Worm (Caenorhabditis elegans): Measurements from ENCODE around the gene ZC155.4.
A peak's percentile ranks its signal among the peaks of the same experiment; 100 is the strongest.

ce11 chrIII:5218687-5219086 is 3.4 kb upstream of the ZC155.4 start, which contains the start of gene ZC155.2:
- no peak for TF ChIP-seq fos-1 (tag; optimal IDR thresholded peaks at IDR 0.05)
- no peak for TF ChIP-seq nhr-77 (tag; optimal IDR thresholded peaks at IDR 0.05)
- TF ChIP-seq unc-62 (GFP tag; optimal IDR thresholded peaks at IDR 0.05), result no peak
- no peak for TF ChIP-seq lin-13 (GFP tag; optimal IDR thresholded peaks at IDR 0.05)
- TF ChIP-seq zag-1 (tag; optimal IDR thresholded peaks at IDR 0.05), result no peak
- no peak for TF ChIP-seq lsy-2 (tag; optimal IDR thresholded peaks at IDR 0.05)
- peak; percentile 23 for TF ChIP-seq mab-5 (tag; optimal IDR thresholded peaks at IDR 0.05)
- no peak for TF ChIP-seq sma-3 (GFP tag; optimal IDR thresholded peaks at IDR 0.05)
